Worm (Caenorhabditis elegans): ENCODE results near the gene C29E4.14.

C29E4.14 gene

ce11 chrIII:7919823-7920222, at the start of gene C29E4.14:
Gene C29E4.14 (plus strand): TSS chrIII:7920123.
- TF ChIP-seq dpl-1 (GFP tag; optimal IDR thresholded peaks at IDR 0.05) (no peak), grh-1 (GFP tag; IDR thresholded peaks at IDR 0.05) (no peak), sptf-1 (tag; optimal IDR thresholded peaks at IDR 0.05) (no peak), ceh-63 (GFP tag; optimal IDR thresholded peaks at IDR 0.05) (no peak), pqm-1 (tag; optimal IDR thresholded peaks at IDR 0.05) (no peak), fkh-4 (tag; optimal IDR thresholded peaks at IDR 0.05; ENCODE audit: borderline replicate concordance) (no peak), unc-30 (tag; optimal IDR thresholded peaks at IDR 0.05) (no peak), zag-1 (tag; optimal IDR thresholded peaks at IDR 0.05) (no peak), nhr-47 (tag; optimal IDR thresholded peaks at IDR 0.05) (no peak), unc-98 (GFP tag; IDR thresholded peaks at IDR 0.05) (no peak), C34B4.2 (tag; optimal IDR thresholded peaks at IDR 0.05) (no peak), F16B12.6 (tag; optimal IDR thresholded peaks at IDR 0.05) (no peak), ceh-90 (tag; optimal IDR thresholded peaks at IDR 0.05) (no peak), hlh-4 (tag; optimal IDR thresholded peaks at IDR 0.05) (no peak)

ce11 chrIII:7872776-7873175, 47.1 kb upstream of the C29E4.14 start:
- TF ChIP-seq nhr-71 (tag; optimal IDR thresholded peaks at IDR 0.05) = peak; percentile 36
- TF ChIP-seq nhr-76 (tag; optimal IDR thresholded peaks at IDR 0.05) = no peak
- peak; percentile 63 for TF ChIP-seq blmp-1 (tag; optimal IDR thresholded peaks at IDR 0.05)
- peak; percentile 39 for TF ChIP-seq nhr-20 (tag; optimal IDR thresholded peaks at IDR 0.05)
- TF ChIP-seq vab-15 (tag; optimal IDR thresholded peaks at IDR 0.05) = peak; percentile 14
- TF ChIP-seq mep-1 (tag; optimal IDR thresholded peaks at IDR 0.05) = peak; percentile 53
- peak; percentile 64 for TF ChIP-seq lin-14 (GFP tag; optimal IDR thresholded peaks at IDR 0.05)
- TF ChIP-seq snu-23 (GFP tag; optimal IDR thresholded peaks at IDR 0.05) = peak; percentile 8
- TF ChIP-seq elt-3 (tag; optimal IDR thresholded peaks at IDR 0.05) = peak in 1 of 6 experiments; percentile 73
- peak in 1 of 2 experiments; percentile 16 for TF ChIP-seq lsy-2 (tag; optimal IDR thresholded peaks at IDR 0.05)
- TF ChIP-seq ceh-90 (tag; optimal IDR thresholded peaks at IDR 0.05) = no peak
- TF ChIP-seq nhr-85 (tag) = peak; percentile 86
- no peak for TF ChIP-seq Y116A8C.19 (tag; optimal IDR thresholded peaks at IDR 0.05; ENCODE audit: borderline replicate concordance)

ce11 chrIII:7873481-7873880, 46.4 kb upstream of the C29E4.14 start, which contains the start of gene tyr-1:
Gene tyr-1 (plus strand): TSS chrIII:7873781.
- no peak for TF ChIP-seq efl-1 (optimal IDR thresholded peaks at IDR 0.05)
- peak in 1 of 2 experiments; percentile 17 for TF ChIP-seq efl-1 (GFP tag; optimal IDR thresholded peaks at IDR 0.05 in 1 of 2)
- no peak for TF ChIP-seq unc-130 (tag; optimal IDR thresholded peaks at IDR 0.05)

ce11 chrIII:7877090-7877489, 42.8 kb upstream of the C29E4.14 start:
- no peak for TF ChIP-seq nhr-19 (GFP tag; conservative IDR thresholded peaks at IDR 0.05)
- no peak for TF ChIP-seq rnt-1 (tag; optimal IDR thresholded peaks at IDR 0.05)

- no peak for TF ChIP-seq nhr-237 (tag; optimal IDR thresholded peaks at IDR 0.05)
- TF ChIP-seq lsy-2 (tag; optimal IDR thresholded peaks at IDR 0.05) = no peak
- no peak for TF ChIP-seq hlh-17 (GFP tag; optimal IDR thresholded peaks at IDR 0.05; ENCODE audit: borderline replicate concordance)
- no peak for TF ChIP-seq egl-13 (tag; optimal IDR thresholded peaks at IDR 0.05)
- TF ChIP-seq egl-27 (tag; optimal IDR thresholded peaks at IDR 0.05) = no peak
- no peak for TF ChIP-seq ztf-4 (tag; optimal IDR thresholded peaks at IDR 0.05)
- TF ChIP-seq blmp-1 (tag; optimal IDR thresholded peaks at IDR 0.05) = no peak
- peak; percentile 59 for TF ChIP-seq fkh-4 (tag; optimal IDR thresholded peaks at IDR 0.05; ENCODE audit: borderline replicate concordance)
- no peak for TF ChIP-seq lin-14 (GFP tag; optimal IDR thresholded peaks at IDR 0.05)
- no peak for TF ChIP-seq zag-1 (tag; optimal IDR thresholded peaks at IDR 0.05)
- TF ChIP-seq dsc-1 (tag; optimal IDR thresholded peaks at IDR 0.05) = peak; percentile 87
- no peak for TF ChIP-seq skn-1 (tag; optimal IDR thresholded peaks at IDR 0.05)
These were observed 41.0 kb upstream of the C29E4.14 start, which contains the start of gene sup-18 for ce11 chrIII:7878852-7879329. Gene sup-18 (minus strand): TSS chrIII:7878902.
